Worm (Caenorhabditis elegans): Measurements from ENCODE around the gene cank-26.

ce11 chrII:3954018-3954417 is 20.8 kb downstream of the cank-26 start:
- TF ChIP-seq ama-1 (optimal IDR thresholded peaks at IDR 0.05) (no peak), B0310.2 (tag; optimal IDR thresholded peaks at IDR 0.05) (no peak), hmg-4 (GFP tag; optimal IDR thresholded peaks at IDR 0.05) (no peak), hmbx-1 (tag; optimal IDR thresholded peaks at IDR 0.05) (no peak), sea-1 (GFP tag; conservative IDR thresholded peaks at IDR 0.05) (no peak), F13C5.2 (tag; optimal IDR thresholded peaks at IDR 0.05) (no peak), tbx-11 (GFP tag; IDR thresholded peaks at IDR 0.05) (no peak)
